Fruit fly (Drosophila melanogaster): ENCODE data around the gene Top2.

Gene Top2

dm6 chr2L:19405685-19406357 lies 47.5 kb downstream of the Top2 start:
- TF ChIP-seq fd59A (GFP tag; optimal IDR thresholded peaks at IDR 0.05), result no peak

dm6 chr2L:19404804-19405203 lies 48.5 kb downstream of the Top2 start:
- TF ChIP-seq fd59A (GFP tag; optimal IDR thresholded peaks at IDR 0.05), result no peak
- TF ChIP-seq topi (GFP tag; optimal IDR thresholded peaks at IDR 0.05), result no peak
- no peak for TF ChIP-seq CG6276 (GFP tag; optimal IDR thresholded peaks at IDR 0.05)
- no peak for TF ChIP-seq Met (GFP tag; optimal IDR thresholded peaks at IDR 0.05)
- TF ChIP-seq svp (GFP tag), result no peak
- no peak for TF ChIP-seq CG8632 (GFP tag; optimal IDR thresholded peaks at IDR 0.05)
- no peak for TF ChIP-seq eg (GFP tag; IDR thresholded peaks at IDR 0.05)
- TF ChIP-seq CG6163 (GFP tag; IDR thresholded peaks at IDR 0.05), result no peak
- no peak for TF ChIP-seq CG6854 (GFP tag; optimal IDR thresholded peaks at IDR 0.05)
- TF ChIP-seq dac (GFP tag; optimal IDR thresholded peaks at IDR 0.05), result no peak
- TF ChIP-seq vri (GFP tag; optimal IDR thresholded peaks at IDR 0.05), result no peak
- no peak for TF ChIP-seq ss (GFP tag; optimal IDR thresholded peaks at IDR 0.05)
- no peak for TF ChIP-seq Blimp-1 (GFP tag; optimal IDR thresholded peaks at IDR 0.05)
- TF ChIP-seq CG10669 (GFP tag; optimal IDR thresholded peaks at IDR 0.05), result no peak
- no peak for TF ChIP-seq CG15336 (GFP tag; IDR thresholded peaks at IDR 0.05)
- TF ChIP-seq net (GFP tag; optimal IDR thresholded peaks at IDR 0.05), result no peak
- no peak for TF ChIP-seq CG34406 (GFP tag; optimal IDR thresholded peaks at IDR 0.05)
- TF ChIP-seq CG6792 (GFP tag; optimal IDR thresholded peaks at IDR 0.05), result no peak
- TF ChIP-seq Hr4 (GFP tag; optimal IDR thresholded peaks at IDR 0.05), result no peak
- TF ChIP-seq CG1621 (tag; optimal IDR thresholded peaks at IDR 0.05), result no peak

DNA sequence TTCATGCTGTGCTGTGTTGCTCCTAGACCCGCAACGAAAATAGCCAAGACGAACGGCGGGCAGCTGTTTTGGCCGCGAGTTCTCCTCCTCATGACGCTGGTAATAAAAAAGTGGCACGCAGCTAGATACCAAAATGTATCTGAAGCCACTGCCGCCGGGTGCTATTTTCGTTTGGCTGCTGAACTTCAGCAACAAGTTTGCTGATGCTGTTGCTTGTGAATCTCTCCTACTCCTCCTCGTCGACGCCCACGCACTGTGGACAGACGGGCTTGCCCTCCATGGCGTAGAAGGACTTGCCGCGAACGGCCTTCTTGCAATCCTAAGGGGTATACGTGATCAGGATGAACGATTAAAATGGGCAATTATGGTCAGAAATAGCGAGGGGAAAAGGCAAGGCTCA lies 49.9 kb downstream of the Top2 start:
- TF ChIP-seq vri (GFP tag; optimal IDR thresholded peaks at IDR 0.05) (no peak), CG3919 (GFP tag; optimal IDR thresholded peaks at IDR 0.05) (no peak), CG10631 (GFP tag; optimal IDR thresholded peaks at IDR 0.05) (no peak), dac (GFP tag; optimal IDR thresholded peaks at IDR 0.05) (no peak), OdsH (GFP tag; optimal IDR thresholded peaks at IDR 0.05) (no peak), net (GFP tag; optimal IDR thresholded peaks at IDR 0.05) (no peak)

DNA sequence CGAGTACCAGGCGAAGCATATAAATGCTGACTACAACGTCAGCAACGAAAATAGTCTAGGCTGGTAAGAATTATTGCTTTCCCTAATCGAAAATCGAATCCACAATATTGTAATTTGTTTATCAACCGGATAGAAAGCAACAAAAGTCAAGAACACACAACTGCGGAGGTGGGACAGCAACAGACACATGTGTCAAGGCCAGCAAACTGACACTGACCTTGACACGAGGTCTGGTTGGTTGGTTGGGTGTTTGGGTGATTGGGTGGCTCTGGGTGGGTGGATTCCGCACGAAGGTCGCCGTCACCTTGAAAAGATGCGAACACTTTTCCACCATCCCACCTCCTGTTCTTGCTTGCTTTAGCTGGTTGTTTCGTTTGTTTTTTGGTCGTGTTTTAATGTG lies 50.6 kb downstream of the Top2 start:
- no peak for TF ChIP-seq CG32006 (GFP tag; optimal IDR thresholded peaks at IDR 0.05)

DNA sequence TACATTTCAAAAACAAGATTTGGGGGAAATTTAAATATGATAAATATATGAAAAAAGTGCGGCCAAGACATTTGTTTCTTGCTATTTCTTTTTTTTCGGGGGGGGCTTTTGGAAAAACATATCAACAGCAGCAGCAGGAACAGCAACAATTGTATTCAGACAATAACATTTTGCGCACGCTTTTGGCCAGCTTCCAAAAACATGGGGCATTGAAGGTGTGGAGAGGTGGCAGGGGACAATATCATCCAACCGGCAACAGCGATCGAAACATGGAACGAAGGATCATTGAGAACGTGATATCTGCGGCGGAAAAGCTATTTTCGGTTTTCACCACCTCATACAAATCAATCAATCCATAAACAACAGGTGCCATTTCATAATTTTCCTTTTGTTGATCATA lies 51.4 kb downstream of the Top2 start:
- TF ChIP-seq Eip75B (GFP tag; optimal IDR thresholded peaks at IDR 0.05) (no peak), CG10669 (GFP tag; optimal IDR thresholded peaks at IDR 0.05) (no peak)

DNA sequence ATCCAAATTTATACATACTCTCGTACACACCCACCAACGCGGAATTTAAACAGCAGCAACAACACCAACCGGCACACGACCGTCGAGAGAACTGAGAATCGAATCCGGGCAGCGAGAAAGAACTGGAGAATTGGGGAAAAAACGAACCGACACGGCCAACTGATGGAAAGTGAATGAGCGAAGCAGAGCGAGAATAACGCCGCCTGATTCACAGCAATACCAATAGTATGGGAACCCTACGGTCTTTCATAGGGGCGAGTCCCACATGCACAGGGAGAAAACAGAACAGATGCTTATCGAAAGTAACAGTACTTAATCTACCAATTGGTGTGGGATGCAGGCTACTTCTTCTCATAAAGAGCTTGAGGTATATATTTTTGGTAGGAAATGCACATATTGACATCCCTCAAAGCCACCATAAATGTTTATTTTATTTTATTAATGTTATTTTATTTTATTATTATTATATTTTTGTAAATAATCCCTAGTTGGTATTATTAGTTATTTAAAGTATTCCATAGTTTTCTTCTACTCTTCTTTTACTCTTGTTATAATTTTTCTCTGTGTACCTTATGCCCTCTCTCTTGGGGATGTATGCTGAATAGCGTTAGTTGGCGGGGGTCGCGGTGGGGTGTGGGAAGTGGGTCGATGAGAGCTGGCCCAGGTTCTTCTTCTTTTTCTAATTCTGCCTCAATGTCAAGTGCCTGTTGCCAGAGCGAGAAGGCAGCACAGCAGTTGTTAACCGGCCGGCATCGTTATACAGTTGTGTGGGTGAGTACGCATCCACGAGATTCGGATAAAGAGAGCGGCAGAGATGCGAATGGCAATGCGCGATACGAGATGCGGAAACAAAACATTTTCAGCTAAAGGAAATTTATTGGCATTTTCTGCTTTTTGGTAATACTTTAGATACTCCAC lies 54.7 kb downstream of the Top2 start, which contains the start of gene CG17544:
Gene CG17544 (minus strand): TSS at position 177 of the 918 bp plus-strand sequence.
- peak; percentile 56 for TF ChIP-seq CG31627 (GFP tag; optimal IDR thresholded peaks at IDR 0.05)
- peak; percentile 0 for TF ChIP-seq Eip93F (GFP tag; optimal IDR thresholded peaks at IDR 0.05)
- peak; percentile 61 for TF ChIP-seq Ets21C (GFP tag; optimal IDR thresholded peaks at IDR 0.05)
- TF ChIP-seq CG6276 (GFP tag; optimal IDR thresholded peaks at IDR 0.05), result peak; percentile 73
- peak; percentile 24 for TF ChIP-seq CG7368 (GFP tag; optimal IDR thresholded peaks at IDR 0.05)
- peak; percentile 47 for TF ChIP-seq Eip75B (GFP tag; optimal IDR thresholded peaks at IDR 0.05)
- peak; percentile 79 for TF ChIP-seq CG6808 (GFP tag; optimal IDR thresholded peaks at IDR 0.05)
- TF ChIP-seq dsx (GFP tag; optimal IDR thresholded peaks at IDR 0.05; ENCODE audit: poor library complexity, severe bottlenecking), result peak; percentile 32
- TF ChIP-seq CG1621 (tag; optimal IDR thresholded peaks at IDR 0.05), result peak; percentile 25
- peak; percentile 69 for TF ChIP-seq Met (GFP tag; optimal IDR thresholded peaks at IDR 0.05)
- TF ChIP-seq fd59A (GFP tag; optimal IDR thresholded peaks at IDR 0.05), result peak; percentile 28
- peak; percentile 25 for TF ChIP-seq cyc (GFP tag; optimal IDR thresholded peaks at IDR 0.05)
- peak; percentile 75 to 77 for TF ChIP-seq ss (GFP tag; optimal IDR thresholded peaks at IDR 0.05)
- peak; percentile 71 for TF ChIP-seq CG10669 (GFP tag; optimal IDR thresholded peaks at IDR 0.05)
- peak; percentile 33 to 81 for TF ChIP-seq salr (GFP tag; optimal IDR thresholded peaks at IDR 0.05)
- TF ChIP-seq Hr39 (GFP tag; optimal IDR thresholded peaks at IDR 0.05), result peak; percentile 52
- peak; percentile 38 for TF ChIP-seq Sox102F (GFP tag; optimal IDR thresholded peaks at IDR 0.05)
- peak; percentile 18 for TF ChIP-seq Smox (GFP tag; optimal IDR thresholded peaks at IDR 0.05)
- TF ChIP-seq CG6163 (GFP tag; IDR thresholded peaks at IDR 0.05), result peak; percentile 63
- peak; percentile 81 for TF ChIP-seq CG34406 (GFP tag; optimal IDR thresholded peaks at IDR 0.05)
- peak; percentile 83 for TF ChIP-seq CG8632 (GFP tag; optimal IDR thresholded peaks at IDR 0.05)
- TF ChIP-seq CG16779 (tag; optimal IDR thresholded peaks at IDR 0.05), result peak; percentile 79

Measured in whole organism, prepupa.